Fruit fly (Drosophila melanogaster) S2 (cell line): ENCODE measurements around the gene Pburs.

ENCODE experiments used
- CG8478 ChIP-seq: fragments of >200 bp; optimal IDR thresholded peaks from 2 replicates; lab custom pipeline; 2018
- CTCF ChIP-seq, 2 experiments: fragments of >200 bp; optimal IDR thresholded peaks; 2 replicates each; lab custom pipeline; 2018

- no peak for TF ChIP-seq CTCF (optimal IDR thresholded peaks at IDR 0.05; lab: Kevin White, UChicago)
- no peak for TF ChIP-seq CG8478
Observed at dm6 chr2L:14459360-14460028, 42.4 kb upstream of the Pburs start.
